Fruit fly (Drosophila melanogaster) whole organism, pupa: ENCODE measurements around the gene CG15892.

Experiments
- CG10348 ChIP-seq: fragments of 200-800 bp; sonication (Bioruptor generic); IDR thresholded peaks from 2 replicates; pipeline ENCODE4 v1.3.6; 2022; ENCODE audit warnings: missing biosample characterization, missing genetic modification characterization
- CG12605 ChIP-seq: fragments of 200-800 bp; sonication (Bioruptor generic); IDR thresholded peaks from 2 replicates; pipeline ENCODE4 v1.3.6; 2022; ENCODE audit warnings: missing biosample characterization, missing genetic modification characterization
- CG13204 ChIP-seq: fragments of 200-800 bp; sonication (Bioruptor generic); optimal IDR thresholded peaks from 2 replicates; lab custom pipeline; 2018; ENCODE audit warnings: missing biosample characterization, mild to moderate bottlenecking, missing genetic modification characterization, moderate library complexity
- CG14655 ChIP-seq: fragments of 200-800 bp; sonication (Bioruptor generic); optimal IDR thresholded peaks from 3 replicates; lab custom pipeline; 2017; ENCODE audit warnings: mild to moderate bottlenecking, missing biosample characterization, missing genetic modification reagents, missing genetic modification characterization
- CG15710 ChIP-seq: fragments of 200-800 bp; sonication (Bioruptor generic); optimal IDR thresholded peaks from 2 replicates; lab custom pipeline; 2018; ENCODE audit warnings: missing biosample characterization, mild to moderate bottlenecking, missing genetic modification characterization, moderate library complexity
- CG17806 ChIP-seq: fragments of 200-800 bp; sonication (Bioruptor generic); optimal IDR thresholded peaks from 2 replicates; lab custom pipeline; 2018; ENCODE audit warnings: missing biosample characterization, mild to moderate bottlenecking, missing genetic modification characterization, moderate library complexity
- CG32121 ChIP-seq: fragments of 200-800 bp; sonication (Bioruptor generic); IDR thresholded peaks from 2 replicates; pipeline ENCODE4 v1.3.6; 2022; ENCODE audit warnings: missing biosample characterization, missing genetic modification characterization
- CG34367 ChIP-seq: fragments of 200-800 bp; sonication (Bioruptor generic); optimal IDR thresholded peaks from 2 replicates; lab custom pipeline; 2018; ENCODE audit warnings: missing biosample characterization, mild to moderate bottlenecking, missing genetic modification characterization
- CG4496 ChIP-seq: fragments of 200-800 bp; sonication (Bioruptor generic); IDR thresholded peaks from 3 replicates; pipeline ENCODE4 v1.3.6; 2022; ENCODE audit warnings: missing biosample characterization, missing genetic modification characterization
- CG8159 ChIP-seq: fragments of 200-800 bp; sonication (Bioruptor generic); optimal IDR thresholded peaks from 3 replicates; lab custom pipeline; 2018; ENCODE audit warnings: missing biosample characterization, mild to moderate bottlenecking, missing genetic modification characterization, moderate library complexity
- CG8301 ChIP-seq: fragments of 200-800 bp; sonication (Bioruptor generic); optimal IDR thresholded peaks from 2 replicates; lab custom pipeline; 2018; ENCODE audit warnings: missing biosample characterization, mild to moderate bottlenecking, missing genetic modification characterization
- CG9948 ChIP-seq: fragments of 200-800 bp; sonication (Bioruptor generic); optimal IDR thresholded peaks from 2 replicates; lab custom pipeline; 2018; ENCODE audit warnings: missing biosample characterization, mild to moderate bottlenecking, missing genetic modification characterization, moderate library complexity
- D1 ChIP-seq: fragments of 200-800 bp; sonication (Bioruptor generic); optimal IDR thresholded peaks from 2 replicates; lab custom pipeline; 2018; ENCODE audit warnings: missing biosample characterization, mild to moderate bottlenecking, missing genetic modification characterization, moderate library complexity
- EcR ChIP-seq: fragments of 200-800 bp; sonication (Bioruptor generic); optimal IDR thresholded peaks from 3 replicates; lab custom pipeline; 2019; ENCODE audit warnings: missing biosample characterization, missing genetic modification characterization, mild to moderate bottlenecking, moderate library complexity, missing genetic modification reagents
- Ets98B ChIP-seq: fragments of 200-800 bp; sonication (Bioruptor generic); IDR thresholded peaks from 2 replicates; pipeline ENCODE4 v1.3.6; 2022; ENCODE audit warnings: missing biosample characterization, missing genetic modification characterization
- Pif1A ChIP-seq: fragments of 200-800 bp; sonication (Bioruptor generic); optimal IDR thresholded peaks from 3 replicates; lab custom pipeline; 2016; ENCODE audit warnings: missing biosample characterization, missing genetic modification characterization
- Pif1B ChIP-seq: fragments of 200-800 bp; sonication (Bioruptor generic); optimal IDR thresholded peaks from 3 replicates; lab custom pipeline; 2016; ENCODE audit warnings: missing biosample characterization, missing genetic modification characterization
- Snoo ChIP-seq: fragments of 200-800 bp; sonication (Bioruptor generic); optimal IDR thresholded peaks from 3 replicates; lab custom pipeline; 2017; ENCODE audit warnings: missing biosample characterization, mild to moderate bottlenecking, missing genetic modification characterization, inconsistent platforms
- fd96Ca ChIP-seq: fragments of 200-800 bp; sonication (Bioruptor generic); IDR thresholded peaks from 3 replicates; pipeline ENCODE4 v1.3.6; 2022; ENCODE audit warnings: missing biosample characterization, missing genetic modification characterization
- gl ChIP-seq: fragments of 200-800 bp; sonication (Bioruptor generic); optimal IDR thresholded peaks from 2 replicates; lab custom pipeline; 2018; ENCODE audit warnings: missing biosample characterization, mild to moderate bottlenecking, missing genetic modification characterization
- rn ChIP-seq: fragments of 200-800 bp; sonication (Bioruptor generic); IDR thresholded peaks from 2 replicates; pipeline ENCODE4 v1.3.6; 2022; ENCODE audit warnings: missing biosample characterization, missing genetic modification characterization

CG15892 gene

dm6 chrX:6338738-6339614, 44.8 kb upstream of the CG15892 start:
- TF ChIP-seq CG9948 (tag; lab: Kevin White, UChicago) (peak; percentile 67), CG17806 (tag; lab: Kevin White, UChicago) (peak; percentile 61), CG32121 (GFP tag; lab: Robert Waterston, UW) (peak; percentile 49; the same call in 1 of the 2 replicates), CG8159 (tag; lab: Kevin White, UChicago) (peak; percentile 73), CG12605 (peak; percentile 30; the same call in 1 of the 2 replicates), CG10348 (GFP tag; lab: Robert Waterston, UW) (no peak), D1 (tag; lab: Kevin White, UChicago) (no peak), CG13204 (GFP tag; lab: Kevin White, UChicago) (no peak), CG8301 (tag; lab: Kevin White, UChicago) (peak; percentile 54), fd96Ca (GFP tag; lab: Robert Waterston, UW) (peak; percentile 68; the same call in 2 of the 3 replicates), gl (peak; percentile 11), CG34367 (tag; lab: Kevin White, UChicago) (peak; percentile 49), Ets98B (peak; percentile 52), Pif1A (GFP tag; lab: Kevin White, UChicago) (peak; percentile 53), EcR (peak; percentile 6), CG15710 (tag; lab: Kevin White, UChicago) (peak; percentile 57), CG4496 (GFP tag; lab: Robert Waterston, UW) (peak; percentile 76), Snoo (tag; lab: Kevin White, UChicago) (peak; percentile 41), rn (GFP tag; lab: Robert Waterston, UW) (no peak), Pif1B (GFP tag; lab: Kevin White, UChicago) (peak; percentile 15), CG14655 (GFP tag; lab: Kevin White, UChicago) (peak; percentile 73)

dm6 chrX:6337702-6338101, 43.6 kb upstream of the CG15892 start, which contains the start of gene CG3842:
TSS of gene CG3842 (plus strand) at chrX:6337762.
- TF ChIP-seq CG8301 (tag; lab: Kevin White, UChicago) (no peak), fd96Ca (GFP tag; lab: Robert Waterston, UW) (no peak), Pif1A (GFP tag; lab: Kevin White, UChicago) (no peak), CG34367 (tag; lab: Kevin White, UChicago) (no peak), CG8159 (tag; lab: Kevin White, UChicago) (no peak)

dm6 chrX:6334945-6335344, 40.8 kb upstream of the CG15892 start:
- TF ChIP-seq CG34367 (tag; lab: Kevin White, UChicago), result no peak
- TF ChIP-seq CG4496 (GFP tag; lab: Robert Waterston, UW), result 0 out of 3 replicates have a peak, but pooled peaks have one; percentile 8
- TF ChIP-seq, all 21 proteins: peak for 1

dm6 chrX:6332988-6333719, 39.0 kb upstream of the CG15892 start:
- TF ChIP-seq Pif1B (GFP tag; lab: Kevin White, UChicago) (no peak), D1 (tag; lab: Kevin White, UChicago) (no peak), fd96Ca (GFP tag; lab: Robert Waterston, UW) (peak; percentile 58; the same call in 2 of the 3 replicates), Pif1A (GFP tag; lab: Kevin White, UChicago) (no peak), CG10348 (GFP tag; lab: Robert Waterston, UW) (no peak), CG8159 (tag; lab: Kevin White, UChicago) (peak; percentile 23), rn (GFP tag; lab: Robert Waterston, UW) (no peak), Snoo (tag; lab: Kevin White, UChicago) (no peak), CG34367 (tag; lab: Kevin White, UChicago) (no peak), CG13204 (GFP tag; lab: Kevin White, UChicago) (peak; percentile 47), Ets98B (no peak), CG12605 (no peak; the same call in 1 of the 2 replicates), CG4496 (GFP tag; lab: Robert Waterston, UW) (peak; percentile 52; the same call in 2 of the 3 replicates), CG8301 (tag; lab: Kevin White, UChicago) (peak; percentile 52), EcR (no peak), CG9948 (tag; lab: Kevin White, UChicago) (peak; percentile 23), CG17806 (tag; lab: Kevin White, UChicago) (no peak), CG32121 (GFP tag; lab: Robert Waterston, UW) (peak; percentile 21; the same call in 1 of the 2 replicates), gl (no peak), CG14655 (GFP tag; lab: Kevin White, UChicago) (peak; percentile 68), CG15710 (tag; lab: Kevin White, UChicago) (peak; percentile 24)

- peak; percentile 58 for TF ChIP-seq fd96Ca (GFP tag; lab: Robert Waterston, UW)
- TF ChIP-seq CG17806 (tag; lab: Kevin White, UChicago), result peak; percentile 88
- TF ChIP-seq CG13204 (GFP tag; lab: Kevin White, UChicago), result peak; percentile 80
- TF ChIP-seq EcR, result peak; percentile 83
- peak; percentile 89 for TF ChIP-seq CG32121 (GFP tag; lab: Robert Waterston, UW)
- TF ChIP-seq CG8301 (tag; lab: Kevin White, UChicago), result peak; percentile 95
- TF ChIP-seq CG8159 (tag; lab: Kevin White, UChicago), result peak; percentile 95
- TF ChIP-seq gl, result peak; percentile 77
- TF ChIP-seq Pif1A (GFP tag; lab: Kevin White, UChicago), result peak; percentile 92
- TF ChIP-seq CG4496 (GFP tag; lab: Robert Waterston, UW), result peak; percentile 77
- peak; percentile 92 for TF ChIP-seq Pif1B (GFP tag; lab: Kevin White, UChicago)
- 0 out of 2 replicates have a peak, but pooled peaks have one; percentile 28 for TF ChIP-seq rn (GFP tag; lab: Robert Waterston, UW)
- peak; percentile 93 for TF ChIP-seq CG9948 (tag; lab: Kevin White, UChicago)
- TF ChIP-seq Ets98B, result peak; percentile 74
- peak; percentile 93 for TF ChIP-seq CG15710 (tag; lab: Kevin White, UChicago)
- peak; percentile 89 for TF ChIP-seq CG34367 (tag; lab: Kevin White, UChicago)
- TF ChIP-seq D1 (tag; lab: Kevin White, UChicago), result peak; percentile 91
- peak; percentile 80 for TF ChIP-seq CG12605
- TF ChIP-seq Snoo (tag; lab: Kevin White, UChicago), result peak; percentile 92
- TF ChIP-seq CG14655 (GFP tag; lab: Kevin White, UChicago), result peak; percentile 98
- peak; percentile 47; the same call in 1 of the 2 replicates for TF ChIP-seq CG10348 (GFP tag; lab: Robert Waterston, UW)
These were observed 36.3 kb upstream of the CG15892 start, which contains the start of gene CG42240 for dm6 chrX:6330369-6330949. TSS of gene CG42240 (plus strand) at chrX:6330842.
